Worm (Caenorhabditis elegans): Measurements from ENCODE around the gene K08D8.6.

The K08D8.6 gene

DNA sequence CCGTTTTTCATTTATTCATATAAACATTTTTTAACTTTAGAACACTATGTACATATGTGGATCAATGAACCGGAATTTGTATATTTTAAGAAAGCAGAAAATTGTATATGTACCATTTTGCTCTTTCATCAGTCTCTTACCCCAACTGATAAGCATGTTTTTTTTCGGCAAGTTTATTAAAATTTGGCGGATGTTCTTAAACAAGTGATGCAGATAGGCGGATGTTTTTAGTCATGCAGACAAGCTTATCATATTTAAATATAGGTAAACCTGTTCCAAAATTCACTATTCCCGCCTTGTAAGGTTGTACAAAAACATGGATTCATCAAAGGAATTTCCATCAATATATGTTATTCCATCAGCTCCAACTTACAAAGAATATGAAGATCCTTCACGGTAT, 9.1 kb upstream of the K08D8.6 start, which contains the start of gene K08D8.9:
K08D8.9 (plus strand) TSS at position 301 of the 400 bp plus-strand sequence.
- no peak for TF ChIP-seq sox-2 (GFP tag; IDR thresholded peaks at IDR 0.05)
- no peak for TF ChIP-seq mec-3 (tag; optimal IDR thresholded peaks at IDR 0.05; ENCODE audit: borderline replicate concordance)
- no peak for TF ChIP-seq nhr-232 (tag; optimal IDR thresholded peaks at IDR 0.05)
- TF ChIP-seq ceh-18 (tag; optimal IDR thresholded peaks at IDR 0.05), result no peak
- no peak for TF ChIP-seq nfya-1 (tag; optimal IDR thresholded peaks at IDR 0.05)
- TF ChIP-seq K09A11.1 (tag; optimal IDR thresholded peaks at IDR 0.05; ENCODE audit: insufficient read depth), result no peak
- no peak for TF ChIP-seq rnt-1 (tag; optimal IDR thresholded peaks at IDR 0.05)
- TF ChIP-seq pha-2 (tag; optimal IDR thresholded peaks at IDR 0.05), result no peak
- TF ChIP-seq pha-4 (tag; optimal IDR thresholded peaks at IDR 0.05), result no peak

DNA sequence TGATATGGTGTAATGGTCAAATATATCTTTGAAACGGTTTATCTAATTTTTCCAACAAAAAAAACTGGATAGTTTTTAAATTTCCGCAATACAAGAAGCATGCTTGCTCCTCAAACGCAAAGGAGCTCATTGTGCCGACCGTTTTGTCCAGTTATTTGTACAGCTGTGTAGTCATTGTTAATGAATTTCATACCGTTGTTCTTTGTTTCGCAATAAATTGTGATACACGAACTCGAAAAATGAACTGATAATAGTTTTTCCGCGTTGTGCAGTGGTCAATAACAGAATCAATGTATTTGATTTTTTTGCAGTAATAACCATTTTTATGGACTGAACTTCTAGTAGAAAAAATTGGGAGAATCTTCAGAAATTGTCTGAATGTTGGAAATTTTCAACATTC, 8.5 kb upstream of the K08D8.6 start:
- no peak for TF ChIP-seq ceh-30 (tag; optimal IDR thresholded peaks at IDR 0.05)
- TF ChIP-seq pat-9 (tag; optimal IDR thresholded peaks at IDR 0.05), result no peak
- no peak for TF ChIP-seq ceh-2 (tag; optimal IDR thresholded peaks at IDR 0.05)
- TF ChIP-seq K02D7.2 (tag; optimal IDR thresholded peaks at IDR 0.05), result no peak
- no peak for TF ChIP-seq pha-2 (tag; optimal IDR thresholded peaks at IDR 0.05)
- TF ChIP-seq sdc-2 (tag; optimal IDR thresholded peaks at IDR 0.05), result no peak
- TF ChIP-seq ceh-24 (tag; optimal IDR thresholded peaks at IDR 0.05), result no peak
- TF ChIP-seq unc-55 (GFP tag; optimal IDR thresholded peaks at IDR 0.05), result no peak
- no peak for TF ChIP-seq che-1 (tag; optimal IDR thresholded peaks at IDR 0.05)
- TF ChIP-seq npax-4 (tag; optimal IDR thresholded peaks at IDR 0.05), result no peak

DNA sequence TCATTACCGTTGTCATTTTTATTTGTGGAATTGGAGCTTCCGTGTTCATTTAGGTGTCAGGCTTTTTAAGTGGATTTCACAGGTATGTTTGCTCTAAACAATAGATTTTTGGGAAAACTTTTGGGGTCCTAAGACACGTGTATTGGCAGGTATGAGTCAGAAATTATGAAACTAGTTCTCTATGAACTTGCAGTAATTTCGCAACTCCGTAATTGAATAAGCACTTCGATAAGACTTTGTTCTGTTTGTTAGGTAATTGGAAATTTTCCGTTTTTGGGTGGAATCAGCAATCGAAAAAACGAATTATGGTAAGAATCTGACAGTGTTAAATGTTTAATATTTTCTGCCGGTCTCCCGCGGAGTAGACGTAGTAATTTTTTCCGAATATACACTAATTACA, 6.8 kb upstream of the K08D8.6 start:
- no peak for TF ChIP-seq unc-55 (GFP tag; optimal IDR thresholded peaks at IDR 0.05)
- TF ChIP-seq elt-4 (tag; optimal IDR thresholded peaks at IDR 0.05), result no peak
- no peak for TF ChIP-seq Y22D7AL.16 (tag; optimal IDR thresholded peaks at IDR 0.05)
- TF ChIP-seq pax-1 (tag; optimal IDR thresholded peaks at IDR 0.05), result no peak
- no peak for TF ChIP-seq ceh-34 (tag; optimal IDR thresholded peaks at IDR 0.05)
- no peak for TF ChIP-seq hlh-13 (GFP tag; optimal IDR thresholded peaks at IDR 0.05)
- TF ChIP-seq syd-9 (tag; optimal IDR thresholded peaks at IDR 0.05), result no peak
- TF ChIP-seq ceh-45 (GFP tag; IDR thresholded peaks at IDR 0.05), result no peak
- no peak for TF ChIP-seq F13H6.1 (tag; optimal IDR thresholded peaks at IDR 0.05)
- no peak for TF ChIP-seq mec-3 (tag; optimal IDR thresholded peaks at IDR 0.05; ENCODE audit: borderline replicate concordance)

DNA sequence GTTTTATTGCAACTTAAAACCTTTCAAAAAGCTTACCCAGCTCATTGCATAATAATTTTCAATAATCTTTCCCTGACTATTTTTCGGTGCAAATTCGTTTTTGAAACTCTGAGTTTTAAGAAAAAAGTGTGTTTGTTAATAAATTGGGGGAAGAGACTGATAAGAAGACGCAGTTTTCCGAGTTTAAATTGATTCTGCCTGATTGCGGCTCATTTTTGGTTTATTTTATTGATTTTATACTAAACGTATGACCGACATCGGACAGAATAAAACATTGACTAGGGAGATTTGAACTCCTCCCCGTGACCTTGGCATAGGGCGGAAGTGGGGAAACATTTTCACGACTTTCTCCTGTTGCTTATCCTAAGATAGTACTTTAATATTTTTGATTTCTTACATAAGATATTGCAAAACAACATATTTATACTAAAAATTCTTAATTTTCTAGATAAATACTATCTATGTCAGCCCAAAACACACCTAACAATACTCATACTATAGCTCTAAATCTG, 6.1 kb upstream of the K08D8.6 start, which contains the start of gene K08D8.7:
K08D8.7 (plus strand) TSS at position 462 of the 512 bp plus-strand sequence.
- TF ChIP-seq hlh-8 (tag; optimal IDR thresholded peaks at IDR 0.05) (no peak), C38D4.7 (GFP tag; optimal IDR thresholded peaks at IDR 0.05) (no peak), rnt-1 (tag; optimal IDR thresholded peaks at IDR 0.05) (no peak), syd-9 (tag; optimal IDR thresholded peaks at IDR 0.05) (no peak), ztf-16 (tag; optimal IDR thresholded peaks at IDR 0.05) (no peak)

DNA sequence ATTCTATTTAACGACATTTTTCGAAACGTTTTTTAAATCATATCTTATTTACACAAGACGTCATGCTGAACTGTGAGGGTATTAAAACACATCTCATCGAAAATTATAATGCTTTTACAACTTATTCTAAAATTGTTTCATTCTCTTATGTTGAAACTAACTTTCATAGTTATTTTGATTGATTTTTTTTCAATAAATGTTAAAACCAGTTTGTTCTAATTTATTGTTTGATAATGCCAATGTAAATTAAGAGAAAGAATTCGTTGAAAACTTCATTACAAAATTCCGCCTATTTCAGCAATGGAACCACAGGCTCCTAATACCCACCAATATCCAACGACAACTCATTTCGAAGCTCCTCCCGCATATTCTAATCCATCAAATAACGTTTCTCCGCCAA, 4.7 kb upstream of the K08D8.6 start, which contains the start of gene K08D8.11:
K08D8.11 (plus strand) TSS at position 301 of the 400 bp plus-strand sequence.
- no peak for TF ChIP-seq ceh-30 (tag; optimal IDR thresholded peaks at IDR 0.05)

DNA sequence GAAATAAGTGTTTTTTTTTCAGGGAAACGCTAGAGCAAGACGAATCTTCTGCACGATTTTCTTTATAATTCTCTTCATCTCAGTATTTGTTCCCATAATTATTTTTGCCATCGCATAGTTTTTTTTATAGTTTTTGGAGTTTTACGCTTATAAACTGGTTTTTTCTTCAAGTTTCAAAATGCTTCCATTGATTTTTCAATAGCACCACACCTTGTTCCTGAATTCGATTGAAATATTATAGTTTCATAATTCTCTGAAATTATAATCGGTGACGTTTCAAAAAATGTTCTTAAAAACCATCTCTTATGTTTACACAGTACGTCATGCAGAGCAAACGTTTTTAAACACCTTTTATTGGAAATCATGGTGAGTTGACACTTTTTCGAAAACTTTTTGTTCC, 2.9 kb upstream of the K08D8.6 start, which contains the start of gene K08D8.12:
K08D8.12 (plus strand) TSS at position 301 of the 400 bp plus-strand sequence.
- TF ChIP-seq C08G9.2 (tag; optimal IDR thresholded peaks at IDR 0.05), result no peak
- TF ChIP-seq pha-4 (tag; optimal IDR thresholded peaks at IDR 0.05), result no peak
- no peak for TF ChIP-seq ceh-34 (tag; optimal IDR thresholded peaks at IDR 0.05)
- TF ChIP-seq tbx-2 (tag; optimal IDR thresholded peaks at IDR 0.05), result no peak
- no peak for TF ChIP-seq fkh-6 (tag; optimal IDR thresholded peaks at IDR 0.05)
- no peak for TF ChIP-seq dmd-4 (tag; optimal IDR thresholded peaks at IDR 0.05; ENCODE audit: borderline replicate concordance)
- no peak for TF ChIP-seq ttx-3 (tag; optimal IDR thresholded peaks at IDR 0.05)
- TF ChIP-seq C38D4.7 (GFP tag; optimal IDR thresholded peaks at IDR 0.05), result no peak
- no peak for TF ChIP-seq sox-4 (tag; optimal IDR thresholded peaks at IDR 0.05)
- TF ChIP-seq ceh-48 (tag; optimal IDR thresholded peaks at IDR 0.05), result no peak

All from whole organism, late embryonic.